Comparison of ENCODE assay signal across 2 fruit fly cellular contexts in genomic region chr3R:28019795-28020194, dm6.
TF ChIP-seq lines count a peak whose summit lies in the region.

No protein-coding gene starts in this region.

- no peak for TF ChIP-seq CTCF in whole organism, embryonic (GFP tag; optimal IDR thresholded peaks at IDR 0.05; lab: Kevin White, UChicago)

TF ChIP-seq in whole organism, embryonic, 481 proteins besides CTCF, POLR2A, EP300 and RAD21:
- TF ChIP-seq NC2β (GFP tag; optimal IDR thresholded peaks at IDR 0.05; lab: Kevin White, UChicago) = no peak
- no peak for TF ChIP-seq pan (optimal IDR thresholded peaks at IDR 0.05; lab: Kevin White, UChicago)
- no peak for TF ChIP-seq pan (GFP tag; optimal IDR thresholded peaks at IDR 0.05 in 1 of 2, IDR thresholded peaks at IDR 0.05 in 1 of 2)
- TF ChIP-seq fu2 (GFP tag; optimal IDR thresholded peaks at IDR 0.05; lab: Kevin White, UChicago) = no peak
- TF ChIP-seq Hr39 (optimal IDR thresholded peaks at IDR 0.05; lab: Kevin White, UChicago) = peak; percentile 55
- no peak for TF ChIP-seq Dip2 (GFP tag; IDR thresholded peaks at IDR 0.05; lab: Robert Waterston, UW)

TF ChIP-seq in whole organism, wandering third instar larva, 38 proteins besides CTCF, POLR2A, EP300 and RAD21:
- TF ChIP-seq rgr (GFP tag; optimal IDR thresholded peaks at IDR 0.05; lab: Kevin White, UChicago) = no peak
- TF ChIP-seq Dfd (GFP tag; optimal IDR thresholded peaks at IDR 0.05; lab: Kevin White, UChicago) = peak; percentile 96

Comparison
In these comparisons a context has a peak if more than half of its experiments do, and no peak if none do; other contexts are left out.
1. Of the 10 proteins assayed by ChIP-seq in both whole organism, embryonic and whole organism, wandering third instar larva: peak only in whole organism, embryonic: none; only in whole organism, wandering third instar larva: Dfd; in both: none; in neither: 9.